Fruit fly (Drosophila melanogaster) whole organism, pupa: ENCODE results near the gene Strump.

Experiments used
- CG34367 ChIP-seq: fragments of 200-800 bp; sonication (Bioruptor generic); optimal IDR thresholded peaks from 2 replicates; lab custom pipeline; 2018; ENCODE audit warnings: missing biosample characterization, mild to moderate bottlenecking, missing genetic modification characterization
- fd96Ca ChIP-seq: fragments of 200-800 bp; sonication (Bioruptor generic); IDR thresholded peaks from 3 replicates; pipeline ENCODE4 v1.3.6; 2022; ENCODE audit warnings: missing biosample characterization, missing genetic modification characterization

DNA sequence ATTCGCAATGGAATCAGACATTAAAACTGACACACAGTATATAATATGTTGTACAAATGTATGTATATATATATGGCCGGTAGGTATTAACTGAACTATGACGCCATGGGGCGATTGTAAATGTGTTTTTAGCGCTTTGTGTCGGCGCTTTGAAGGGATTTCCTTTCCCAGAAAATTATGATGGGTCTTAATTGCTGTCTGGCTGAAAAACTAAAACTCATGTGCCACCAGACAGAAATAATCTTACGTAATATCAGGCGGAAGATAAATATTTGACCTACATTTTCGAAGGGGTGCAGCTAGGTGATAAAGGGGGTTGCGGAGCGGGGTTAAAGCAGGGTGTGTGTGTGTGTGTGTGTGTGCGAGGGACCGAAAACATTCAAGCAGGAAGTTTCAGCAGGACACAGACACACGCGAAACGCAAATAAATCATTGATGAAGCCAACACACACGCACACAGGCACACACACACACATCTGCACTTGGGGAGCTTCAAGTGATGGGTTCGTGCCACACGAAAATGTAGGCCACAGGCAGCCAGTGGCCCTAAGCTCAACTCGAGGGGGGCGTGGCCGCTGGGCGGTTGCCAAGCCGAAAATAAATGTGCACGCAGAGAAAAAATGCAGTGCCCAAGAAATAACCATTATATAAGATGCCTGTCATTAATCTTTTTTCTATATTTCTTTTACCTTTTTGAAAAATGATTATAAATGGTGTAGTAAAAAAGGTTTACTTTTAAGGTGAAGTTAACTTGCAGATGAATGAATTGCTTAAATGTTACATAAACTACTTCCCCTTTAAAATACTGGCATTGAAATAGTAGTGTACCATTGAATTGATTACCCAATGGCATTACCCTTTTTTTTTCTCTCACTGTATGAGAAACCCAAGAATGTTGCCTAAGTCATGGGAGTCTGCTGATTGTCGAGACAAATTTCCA, 35.7 kb downstream of the Strump start:
- no peak for TF ChIP-seq fd96Ca
- TF ChIP-seq CG34367 (tag; lab: Kevin White, UChicago): peak; percentile 9
